Worm (Caenorhabditis elegans) whole organism, late embryonic: ENCODE data around the gene C44C10.12.

Experiments used
- ceh-2 ChIP-seq: sonication (generic microtip); optimal IDR thresholded peaks from 2 replicates; lab custom pipeline; 2016; ENCODE audit warnings: missing genotype, missing genetic modification characterization, missing compliant biosample characterization
- ceh-45 ChIP-seq: fragments of 200-800 bp; sonication (Bioruptor generic); IDR thresholded peaks from 2 replicates; pipeline ENCODE4 v1.3.6; 2022; ENCODE audit warnings: missing genetic modification reagents, missing genetic modification characterization, missing compliant biosample characterization
- elt-2 ChIP-seq: sonication (generic microtip); optimal IDR thresholded peaks from 2 replicates; lab custom pipeline; 2016; ENCODE audit warnings: missing genetic modification reagents, missing genetic modification characterization, missing compliant biosample characterization
- hlh-13 ChIP-seq: fragments of 200-800 bp; sonication (Bioruptor generic); optimal IDR thresholded peaks from 2 replicates; lab custom pipeline; 2018; ENCODE audit warnings: mild to moderate bottlenecking, missing genetic modification characterization, missing compliant biosample characterization
- tbx-2 ChIP-seq: sonication (generic microtip); optimal IDR thresholded peaks from 2 replicates; lab custom pipeline; 2016; ENCODE audit warnings: missing genetic modification characterization, missing compliant biosample characterization
- unc-55 ChIP-seq: sonication (generic microtip); optimal IDR thresholded peaks from 2 replicates; lab custom pipeline; 2017; ENCODE audit warnings: missing biosample characterization, missing genetic modification reagents, missing genetic modification characterization

ce11 chrX:11696696-11697095 lies at the start of gene C44C10.12:
- TF ChIP-seq tbx-2 (tag; lab: Kevin White, UChicago) (no peak), ceh-45 (GFP tag; lab: Robert Waterston, UW) (no peak), ceh-2 (tag; lab: Kevin White, UChicago) (no peak), unc-55 (GFP tag; lab: Kevin White, UChicago) (no peak), elt-2 (tag; lab: Kevin White, UChicago) (no peak), hlh-13 (GFP tag; lab: Kevin White, UChicago) (no peak)
